Worm (Caenorhabditis elegans): ENCODE measurements around the gene enee-1.

The enee-1 gene

ce11 chrII:66322-66721 is 41.9 kb downstream of the enee-1 start (continued):
- TF ChIP-seq syd-9 (tag; optimal IDR thresholded peaks at IDR 0.05) (peak; percentile 17), pha-4 (tag; optimal IDR thresholded peaks at IDR 0.05) (no peak), nhr-232 (tag; optimal IDR thresholded peaks at IDR 0.05) (no peak), F13H6.1 (tag; optimal IDR thresholded peaks at IDR 0.05) (no peak), gmeb-2 (tag; optimal IDR thresholded peaks at IDR 0.05) (no peak), madf-2 (tag; optimal IDR thresholded peaks at IDR 0.05) (peak; percentile 46), ceh-2 (tag; optimal IDR thresholded peaks at IDR 0.05) (peak; percentile 64), pax-1 (tag; optimal IDR thresholded peaks at IDR 0.05) (peak; percentile 79), C38D4.7 (GFP tag; optimal IDR thresholded peaks at IDR 0.05) (no peak), zip-5 (tag; optimal IDR thresholded peaks at IDR 0.05) (no peak), fax-1 (tag; optimal IDR thresholded peaks at IDR 0.05) (no peak), hlh-30 (tag; optimal IDR thresholded peaks at IDR 0.05; ENCODE audit: insufficient read depth) (peak; percentile 84), elt-4 (tag; optimal IDR thresholded peaks at IDR 0.05) (no peak), pros-1 (tag; optimal IDR thresholded peaks at IDR 0.05) (peak; percentile 83), eyg-1 (tag; optimal IDR thresholded peaks at IDR 0.05) (peak; percentile 84), ceh-18 (tag; optimal IDR thresholded peaks at IDR 0.05) (peak; percentile 34), nfya-1 (tag; optimal IDR thresholded peaks at IDR 0.05) (peak; percentile 48), ceh-30 (tag; optimal IDR thresholded peaks at IDR 0.05) (peak; percentile 63), nhr-11 (tag; optimal IDR thresholded peaks at IDR 0.05) (no peak), ceh-34 (tag; optimal IDR thresholded peaks at IDR 0.05) (peak; percentile 63), ceh-14 (tag; optimal IDR thresholded peaks at IDR 0.05) (no peak), hlh-8 (tag; optimal IDR thresholded peaks at IDR 0.05) (peak; percentile 76), K02D7.2 (tag; optimal IDR thresholded peaks at IDR 0.05) (no peak), ceh-45 (GFP tag; IDR thresholded peaks at IDR 0.05) (no peak), hlh-15 (tag; optimal IDR thresholded peaks at IDR 0.05) (no peak), lim-6 (tag; optimal IDR thresholded peaks at IDR 0.05) (no peak), fkh-10 (GFP tag; optimal IDR thresholded peaks at IDR 0.05) (no peak), tbx-7 (tag; optimal IDR thresholded peaks at IDR 0.05) (peak; percentile 38), ceh-24 (tag; optimal IDR thresholded peaks at IDR 0.05) (no peak), dve-1 (tag; optimal IDR thresholded peaks at IDR 0.05) (peak; percentile 31), Y22D7AL.16 (tag; optimal IDR thresholded peaks at IDR 0.05) (no peak), unc-86 (tag; optimal IDR thresholded peaks at IDR 0.05) (no peak), ets-4 (tag; optimal IDR thresholded peaks at IDR 0.05) (peak; percentile 75), mec-3 (tag; optimal IDR thresholded peaks at IDR 0.05; ENCODE audit: borderline replicate concordance) (peak; percentile 28), che-1 (tag; optimal IDR thresholded peaks at IDR 0.05) (no peak), elt-2 (tag; optimal IDR thresholded peaks at IDR 0.05) (peak; percentile 39), odd-2 (tag; optimal IDR thresholded peaks at IDR 0.05) (no peak), tbx-2 (tag; optimal IDR thresholded peaks at IDR 0.05) (peak; percentile 84), rnt-1 (tag; optimal IDR thresholded peaks at IDR 0.05) (peak; percentile 31), dmd-4 (tag; optimal IDR thresholded peaks at IDR 0.05; ENCODE audit: borderline replicate concordance) (no peak), sox-2 (GFP tag; IDR thresholded peaks at IDR 0.05) (peak; percentile 67), pat-9 (tag; optimal IDR thresholded peaks at IDR 0.05) (no peak), sdc-2 (tag; optimal IDR thresholded peaks at IDR 0.05) (peak; percentile 38), sox-4 (tag; optimal IDR thresholded peaks at IDR 0.05) (no peak), K09A11.1 (tag; optimal IDR thresholded peaks at IDR 0.05; ENCODE audit: insufficient read depth) (no peak), ceh-48 (tag; optimal IDR thresholded peaks at IDR 0.05) (no peak), ceh-6 (GFP tag; optimal IDR thresholded peaks at IDR 0.05) (no peak), ceh-9 (tag; optimal IDR thresholded peaks at IDR 0.05) (no peak), pqm-1 (tag; optimal IDR thresholded peaks at IDR 0.05) (peak; percentile 3), hlh-6 (tag; optimal IDR thresholded peaks at IDR 0.05) (no peak)

Data from whole organism, late embryonic.